Worm (Caenorhabditis elegans) whole organism, midembryonic: ENCODE results near the gene Y45G5AL.1.

Experiments
- T22C8.4 ChIP-seq: fragments of 200-800 bp; sonication (Bioruptor generic); IDR thresholded peaks from 2 replicates; pipeline ENCODE4 v1.3.6; 2022; ENCODE audit warnings: missing genetic modification characterization, missing compliant biosample characterization
- cog-1 ChIP-seq: sonication (generic microtip); optimal IDR thresholded peaks from 2 replicates; lab custom pipeline; 2016; ENCODE audit warnings: missing genetic modification characterization, missing compliant biosample characterization
- flt-1 ChIP-seq: fragments of 200-800 bp; sonication (Bioruptor generic); IDR thresholded peaks from 2 replicates; pipeline ENCODE4 v1.3.6; 2022; ENCODE audit warnings: missing genetic modification characterization, missing compliant biosample characterization
- med-1 ChIP-seq: sonication (generic microtip); optimal IDR thresholded peaks from 2 replicates; lab custom pipeline; 2017; ENCODE audit warnings: missing genetic modification characterization, mild to moderate bottlenecking, missing compliant biosample characterization, antibody characterized with exemption, missing genetic modification reagents; ENCODE audit not compliant: insufficient read depth
- ref-1 ChIP-seq: fragments of 200-800 bp; sonication (Bioruptor generic); conservative IDR thresholded peaks from 2 replicates; pipeline ENCODE4 v1.3.6; 2022; ENCODE audit warnings: missing genetic modification reagents, missing genetic modification characterization, missing compliant biosample characterization

DNA sequence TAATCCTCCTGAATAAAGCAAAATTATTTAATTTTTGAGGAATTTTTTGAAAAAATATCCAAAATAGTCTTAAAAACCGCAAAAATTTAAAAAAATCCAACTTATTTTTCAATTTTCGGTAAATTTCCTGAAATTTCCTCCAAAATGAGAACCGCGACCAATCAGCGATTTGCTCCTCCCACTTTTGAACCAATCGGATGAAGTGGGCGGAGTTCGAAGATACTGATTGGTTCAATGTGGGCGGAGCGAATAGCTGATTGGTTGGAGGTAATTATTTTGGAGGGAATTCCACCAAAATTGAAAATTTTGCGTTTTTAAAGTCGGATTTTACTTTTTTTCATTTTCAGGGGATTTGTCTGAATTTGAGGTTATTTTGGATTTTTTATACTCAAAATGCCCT, 23.7 kb downstream of the Y45G5AL.1 start:
- TF ChIP-seq cog-1 (tag; lab: Kevin White, UChicago) (no peak), T22C8.4 (GFP tag; lab: Robert Waterston, UW) (no peak), ref-1 (GFP tag; lab: Robert Waterston, UW) (no peak), flt-1 (GFP tag; lab: Robert Waterston, UW) (no peak), med-1 (GFP tag; lab: Kevin White, UChicago) (no peak)
